Fruit fly (Drosophila melanogaster) whole organism, embryonic: ENCODE results near the gene fry.
A peak's percentile ranks its signal among the peaks of the same experiment; 100 is the strongest.

Source experiments
- ATbp ChIP-seq: fragments of 200-800 bp; sonication (Bioruptor generic); optimal IDR thresholded peaks from 2 replicates; lab custom pipeline; 2017; ENCODE audit warnings: missing biosample characterization, mild to moderate bottlenecking, missing genetic modification characterization, missing genetic modification reagents
- Atf3 ChIP-seq: fragments of 200-800 bp; sonication (Bioruptor generic); optimal IDR thresholded peaks from 3 replicates; lab custom pipeline; 2016; ENCODE audit warnings: missing biosample characterization, missing genetic modification characterization
- CG10274 ChIP-seq: fragments of 200-800 bp; sonication (Bioruptor generic); optimal IDR thresholded peaks from 3 replicates; lab custom pipeline; 2017; ENCODE audit warnings: missing biosample characterization, mild to moderate bottlenecking, missing genetic modification characterization
- CG10321 ChIP-seq: fragments of 200-800 bp; sonication (Bioruptor generic); IDR thresholded peaks from 2 replicates; pipeline ENCODE4 v1.3.6; 2022; ENCODE audit warnings: missing biosample characterization, missing genetic modification characterization
- CG11085 ChIP-seq: fragments of 200-800 bp; sonication (Bioruptor generic); IDR thresholded peaks from 2 replicates; pipeline ENCODE4 v1.3.6; 2022; ENCODE audit warnings: missing biosample characterization, missing genetic modification characterization
- CG11456 ChIP-seq: fragments of 200-800 bp; sonication (Bioruptor generic); IDR thresholded peaks from 3 replicates; pipeline ENCODE4 v1.3.6; 2022; ENCODE audit warnings: missing biosample characterization, missing genetic modification characterization
- CG11696 ChIP-seq: fragments of 200-800 bp; sonication (Bioruptor generic); IDR thresholded peaks from 2 replicates; pipeline ENCODE4 v1.3.6; 2022; ENCODE audit warnings: missing biosample characterization, missing genetic modification characterization
- CG13287 ChIP-seq: fragments of 200-800 bp; sonication (Bioruptor generic); IDR thresholded peaks from 2 replicates; pipeline ENCODE4 v1.3.6; 2022; ENCODE audit warnings: missing biosample characterization, missing genetic modification characterization; ENCODE audit not compliant: partially characterized antibody
- CG13624 ChIP-seq: fragments of 200-800 bp; sonication (Bioruptor generic); optimal IDR thresholded peaks from 2 replicates; lab custom pipeline; 2016; ENCODE audit warnings: missing biosample characterization, missing genetic modification characterization
- CG14441 ChIP-seq: fragments of 200-800 bp; sonication (Bioruptor generic); IDR thresholded peaks from 2 replicates; pipeline ENCODE4 v1.3.6; 2022; ENCODE audit warnings: missing biosample characterization, missing genetic modification characterization
- CG14667 ChIP-seq: fragments of 200-800 bp; sonication (Bioruptor generic); IDR thresholded peaks from 2 replicates; pipeline ENCODE4 v1.3.6; 2022; ENCODE audit warnings: missing biosample characterization, missing genetic modification characterization
- CG14710 ChIP-seq: fragments of 200-800 bp; sonication (Bioruptor generic); optimal IDR thresholded peaks from 3 replicates; lab custom pipeline; 2019; ENCODE audit warnings: missing biosample characterization, mild to moderate bottlenecking, missing genetic modification characterization, moderate library complexity
- CG15601 ChIP-seq: fragments of 200-800 bp; sonication (Bioruptor generic); optimal IDR thresholded peaks from 3 replicates; lab custom pipeline; 2019; ENCODE audit warnings: missing biosample characterization, mild to moderate bottlenecking, missing genetic modification characterization, moderate library complexity
- CG1603 ChIP-seq: fragments of 200-800 bp; sonication (Bioruptor generic); optimal IDR thresholded peaks from 2 replicates; lab custom pipeline; 2019; ENCODE audit warnings: missing biosample characterization, mild to moderate bottlenecking, missing genetic modification characterization, moderate library complexity
- CG3065 ChIP-seq: fragments of 200-800 bp; sonication (Bioruptor generic); optimal IDR thresholded peaks from 2 replicates; lab custom pipeline; 2016; ENCODE audit warnings: missing biosample characterization, missing genetic modification characterization
- CG34224 ChIP-seq: fragments of 200-800 bp; sonication (Bioruptor generic); IDR thresholded peaks from 3 replicates; pipeline ENCODE4 v1.3.6; 2022; ENCODE audit warnings: missing biosample characterization, missing genetic modification characterization; ENCODE audit not compliant: partially characterized antibody
- CG3995 ChIP-seq: fragments of 200-800 bp; sonication (Bioruptor generic); optimal IDR thresholded peaks from 3 replicates; lab custom pipeline; 2016; ENCODE audit warnings: missing biosample characterization, missing genetic modification characterization
- CG4404 ChIP-seq: fragments of 200-800 bp; sonication (Bioruptor generic); IDR thresholded peaks from 2 replicates; pipeline ENCODE4 v1.3.6; 2022; ENCODE audit warnings: missing biosample characterization, missing genetic modification characterization
- CG7745 ChIP-seq: fragments of 200-800 bp; sonication (Bioruptor generic); optimal IDR thresholded peaks from 2 replicates; lab custom pipeline; 2018; ENCODE audit warnings: missing biosample characterization, mild to moderate bottlenecking, missing genetic modification characterization, moderate library complexity
- CG8281 ChIP-seq: fragments of 200-800 bp; sonication (Bioruptor generic); optimal IDR thresholded peaks from 2 replicates; lab custom pipeline; 2018; ENCODE audit warnings: missing biosample characterization, mild to moderate bottlenecking, missing genetic modification characterization, moderate library complexity
- CG9609 ChIP-seq: fragments of 200-800 bp; sonication (Bioruptor generic); optimal IDR thresholded peaks from 3 replicates; lab custom pipeline; 2016; ENCODE audit warnings: missing biosample characterization, missing genetic modification characterization
- CG9817 ChIP-seq: fragments of 200-800 bp; sonication (Bioruptor generic); optimal IDR thresholded peaks from 2 replicates; lab custom pipeline; 2018; ENCODE audit warnings: missing biosample characterization, mild to moderate bottlenecking, missing genetic modification characterization, moderate library complexity
- CHES-1-like ChIP-seq: fragments of 200-800 bp; sonication (Bioruptor generic); optimal IDR thresholded peaks from 2 replicates; lab custom pipeline; 2016; ENCODE audit warnings: missing biosample characterization, missing genetic modification characterization
- Elba2 ChIP-seq: fragments of 200-800 bp; sonication (Bioruptor generic); optimal IDR thresholded peaks from 3 replicates; lab custom pipeline; 2016; ENCODE audit warnings: missing biosample characterization, missing genetic modification characterization
- HmgD ChIP-seq: fragments of 200-800 bp; sonication (Bioruptor generic); optimal IDR thresholded peaks from 3 replicates; lab custom pipeline; 2016; ENCODE audit warnings: missing biosample characterization, missing genetic modification characterization
- HmgZ ChIP-seq: fragments of 200-800 bp; sonication (Bioruptor generic); optimal IDR thresholded peaks from 2 replicates; lab custom pipeline; 2018; ENCODE audit warnings: missing biosample characterization, mild to moderate bottlenecking, missing genetic modification characterization
- Nf-YB ChIP-seq: fragments of 200-800 bp; sonication (Bioruptor generic); optimal IDR thresholded peaks from 3 replicates; lab custom pipeline; 2019; ENCODE audit warnings: missing biosample characterization, mild to moderate bottlenecking, missing genetic modification characterization, moderate library complexity
- Sin3A ChIP-seq: fragments of >200 bp; optimal IDR thresholded peaks from 2 replicates; lab custom pipeline; 2018
- Trl ChIP-seq, 3 experiments: fragments of >200 bp in 2 of 3; fragments of 200-800 bp in 1 of 3; sonication (Bioruptor generic) in 1 of 3; optimal IDR thresholded peaks; 2 replicates in 1 of 3; 3 replicates in 2 of 3; lab custom pipeline; 2016 to 2017; ENCODE audit warnings: missing biosample characterization in 1 of 3, missing genetic modification characterization in 1 of 3
- amos ChIP-seq: fragments of 200-800 bp; sonication (Bioruptor generic); IDR thresholded peaks from 2 replicates; pipeline ENCODE4 v1.3.6; 2022; ENCODE audit warnings: missing biosample characterization, missing genetic modification characterization; ENCODE audit not compliant: partially characterized antibody
- ase ChIP-seq: fragments of 200-800 bp; sonication (Bioruptor generic); IDR thresholded peaks from 3 replicates; pipeline ENCODE4 v1.3.6; 2022; ENCODE audit warnings: missing biosample characterization, missing genetic modification characterization
- btn ChIP-seq: fragments of 200-800 bp; sonication (Bioruptor generic); optimal IDR thresholded peaks from 2 replicates; lab custom pipeline; 2016; ENCODE audit warnings: missing biosample characterization, missing genetic modification characterization
- chm ChIP-seq: fragments of 200-800 bp; sonication (Bioruptor generic); IDR thresholded peaks from 2 replicates; pipeline ENCODE4 v1.3.6; 2022; ENCODE audit warnings: missing biosample characterization, missing genetic modification characterization
- crp ChIP-seq, 2 experiments: fragments of 200-800 bp; sonication (Bioruptor generic); optimal IDR thresholded peaks; 2 replicates in 1 of 2; 3 replicates in 1 of 2; lab custom pipeline; 2017; ENCODE audit warnings: missing biosample characterization in 2 of 2, missing genetic modification characterization in 2 of 2, mild to moderate bottlenecking in 1 of 2, moderate library complexity in 1 of 2
- dan ChIP-seq: fragments of 200-800 bp; sonication (Bioruptor generic); IDR thresholded peaks from 2 replicates; pipeline ENCODE4 v1.3.6; 2022; ENCODE audit warnings: missing biosample characterization, missing genetic modification characterization
- dpn ChIP-seq, 2 experiments: fragments of 200-800 bp; sonication (Bioruptor generic); optimal IDR thresholded peaks; 3 replicates each; lab custom pipeline; 2016; ENCODE audit warnings: missing biosample characterization in 2 of 2, missing genetic modification characterization in 2 of 2
- exex ChIP-seq: fragments of 200-800 bp; sonication (Bioruptor generic); optimal IDR thresholded peaks from 4 replicates; lab custom pipeline; 2018; ENCODE audit warnings: missing biosample characterization, mild to moderate bottlenecking, missing genetic modification characterization, moderate library complexity
- gcm ChIP-seq: fragments of 200-800 bp; sonication (Bioruptor generic); optimal IDR thresholded peaks from 2 replicates; lab custom pipeline; 2019; ENCODE audit warnings: missing biosample characterization, mild to moderate bottlenecking, missing genetic modification characterization, moderate library complexity
- hb ChIP-seq: fragments of 200-800 bp; sonication (Bioruptor generic); IDR thresholded peaks from 3 replicates; pipeline ENCODE4 v1.3.6; 2022; ENCODE audit warnings: missing biosample characterization, missing genetic modification characterization; ENCODE audit not compliant: partially characterized antibody
- inv ChIP-seq: fragments of 200-800 bp; sonication (Bioruptor generic); IDR thresholded peaks from 2 replicates; pipeline ENCODE4 v1.3.6; 2022; ENCODE audit warnings: missing biosample characterization, missing genetic modification characterization; ENCODE audit not compliant: partially characterized antibody
- klu ChIP-seq: fragments of 200-800 bp; sonication (Bioruptor generic); IDR thresholded peaks from 2 replicates; pipeline ENCODE4 v1.3.6; 2022; ENCODE audit warnings: missing biosample characterization, missing genetic modification characterization
- lola ChIP-seq, 3 experiments: fragments of >200 bp in 2 of 3; fragments of 200-800 bp in 1 of 3; sonication (Bioruptor generic) in 1 of 3; optimal IDR thresholded peaks; 2 replicates each; lab custom pipeline; 2017 to 2019; ENCODE audit warnings: missing biosample characterization in 3 of 3, missing genetic modification characterization in 3 of 3, mild to moderate bottlenecking in 1 of 3, moderate library complexity in 1 of 3
- nom ChIP-seq: fragments of 200-800 bp; sonication (Bioruptor generic); optimal IDR thresholded peaks from 2 replicates; lab custom pipeline; 2017; ENCODE audit warnings: missing biosample characterization, missing genetic modification characterization, mild to moderate bottlenecking, moderate library complexity, missing genetic modification reagents
- shn ChIP-seq: fragments of 200-800 bp; sonication (Bioruptor generic); optimal IDR thresholded peaks from 3 replicates; lab custom pipeline; 2016; ENCODE audit warnings: missing biosample characterization, missing genetic modification characterization
- slou ChIP-seq: fragments of 200-800 bp; sonication (Bioruptor generic); optimal IDR thresholded peaks from 3 replicates; lab custom pipeline; 2016; ENCODE audit warnings: missing biosample characterization, missing genetic modification characterization
- tgo ChIP-seq: fragments of 200-800 bp; sonication (Bioruptor generic); IDR thresholded peaks from 3 replicates; pipeline ENCODE4 v1.3.6; 2022; ENCODE audit warnings: missing biosample characterization, missing genetic modification characterization
- vfl ChIP-seq: fragments of 200-800 bp; sonication (Bioruptor generic); optimal IDR thresholded peaks from 2 replicates; lab custom pipeline; 2016; ENCODE audit warnings: missing biosample characterization, missing genetic modification characterization
- vnd ChIP-seq: fragments of 200-800 bp; sonication (Bioruptor generic); IDR thresholded peaks from 3 replicates; pipeline ENCODE4 v1.3.6; 2022; ENCODE audit warnings: missing biosample characterization, missing genetic modification characterization; ENCODE audit not compliant: partially characterized antibody
- wor ChIP-seq: fragments of 200-800 bp; sonication (Bioruptor generic); IDR thresholded peaks from 2 replicates; pipeline ENCODE4 v1.3.6; 2022; ENCODE audit warnings: missing biosample characterization, missing genetic modification characterization
- zen ChIP-seq: fragments of 200-800 bp; sonication (Bioruptor generic); optimal IDR thresholded peaks from 3 replicates; lab custom pipeline; 2018; ENCODE audit warnings: missing biosample characterization, mild to moderate bottlenecking, missing genetic modification characterization, moderate library complexity

Gene fry

dm6 chr3L:9718929-9719328, 40.0 kb upstream of the fry start, which contains the start of the genes CG18178 and CG14174 (continued):
- TF ChIP-seq CG13287 (GFP tag; lab: Robert Waterston, UW): peak; percentile 63
- TF ChIP-seq ATbp (GFP tag; lab: Kevin White, UChicago): peak; percentile 25
- TF ChIP-seq shn (GFP tag; lab: Kevin White, UChicago): no peak
- TF ChIP-seq lola (GFP tag; optimal IDR thresholded peaks at IDR 0.05; lab: Kevin White, UChicago): peak in 1 of 3 experiments; percentile 75
- no peak for TF ChIP-seq HmgD (GFP tag; lab: Kevin White, UChicago)
- peak; percentile 73 for TF ChIP-seq zen (tag; lab: Kevin White, UChicago)
- TF ChIP-seq CG7745 (tag; lab: Kevin White, UChicago): no peak
- no peak for TF ChIP-seq CG11456 (GFP tag; lab: Robert Waterston, UW)
- TF ChIP-seq CG10321: no peak
- peak; percentile 20 for TF ChIP-seq CG3065 (GFP tag; lab: Kevin White, UChicago)
- no peak for TF ChIP-seq crp (GFP tag; optimal IDR thresholded peaks at IDR 0.05; lab: Kevin White, UChicago)
- TF ChIP-seq exex (tag; lab: Kevin White, UChicago): peak; percentile 22
- no peak for TF ChIP-seq Trl (optimal IDR thresholded peaks at IDR 0.05; lab: Kevin White, UChicago)
- TF ChIP-seq Trl (GFP tag; optimal IDR thresholded peaks at IDR 0.05; lab: Kevin White, UChicago): no peak
- TF ChIP-seq klu (GFP tag; lab: Robert Waterston, UW): no peak; the same call in 1 of the 2 replicates
- peak; percentile 62 for TF ChIP-seq CG4404 (GFP tag; lab: Robert Waterston, UW)
- TF ChIP-seq Elba2: peak; percentile 20
- TF ChIP-seq Nf-YB: peak; percentile 50
- TF ChIP-seq amos (GFP tag; lab: Robert Waterston, UW): no peak
- TF ChIP-seq slou (GFP tag; lab: Kevin White, UChicago): no peak
- peak; percentile 34 for TF ChIP-seq nom (GFP tag; lab: Kevin White, UChicago)
- no peak for TF ChIP-seq chm
- TF ChIP-seq CG3995 (GFP tag; lab: Kevin White, UChicago): peak; percentile 2
- TF ChIP-seq CG13624 (GFP tag; lab: Kevin White, UChicago): no peak
- TF ChIP-seq btn (GFP tag; lab: Kevin White, UChicago): no peak
- TF ChIP-seq CG10274 (GFP tag; lab: Kevin White, UChicago): no peak
- no peak for TF ChIP-seq CG34224 (GFP tag; lab: Robert Waterston, UW)
- TF ChIP-seq vfl: no peak
- no peak for TF ChIP-seq hb (GFP tag; lab: Robert Waterston, UW)
- peak; percentile 69 for TF ChIP-seq CG15601 (tag; lab: Kevin White, UChicago)
- no peak for TF ChIP-seq vnd (GFP tag; lab: Robert Waterston, UW)
- TF ChIP-seq CG14710 (tag; lab: Kevin White, UChicago): peak; percentile 86
- TF ChIP-seq CG11085: no peak; the same call in 1 of the 2 replicates
- TF ChIP-seq CHES-1-like (GFP tag; lab: Kevin White, UChicago): peak; percentile 25
- TF ChIP-seq Atf3 (GFP tag; lab: Kevin White, UChicago): no peak
- TF ChIP-seq gcm: peak; percentile 35
- peak; percentile 70 for TF ChIP-seq CG9817 (tag; lab: Kevin White, UChicago)
- TF ChIP-seq tgo (GFP tag; lab: Robert Waterston, UW): peak; percentile 64
- TF ChIP-seq inv (GFP tag; lab: Robert Waterston, UW): peak; percentile 34; the same call in 1 of the 2 replicates
- 0 out of 3 replicates have a peak, but pooled peaks have one; percentile 42 for TF ChIP-seq ase (GFP tag; lab: Robert Waterston, UW)
- peak; percentile 38 for TF ChIP-seq CG8281
- peak in 1 of 2 experiments; percentile 76 for TF ChIP-seq dpn (GFP tag; optimal IDR thresholded peaks at IDR 0.05; lab: Kevin White, UChicago)
- no peak for TF ChIP-seq dan
- TF ChIP-seq HmgZ (tag; lab: Kevin White, UChicago): peak; percentile 75
- TF ChIP-seq CG14441: peak; percentile 42; the same call in 1 of the 2 replicates
- TF ChIP-seq CG14667 (GFP tag; lab: Robert Waterston, UW): peak; percentile 55
- no peak for TF ChIP-seq CG11696 (GFP tag; lab: Robert Waterston, UW)
- TF ChIP-seq wor (GFP tag; lab: Robert Waterston, UW): peak; percentile 56; the same call in 1 of the 2 replicates
- TF ChIP-seq CG1603 (tag; lab: Kevin White, UChicago): no peak
- no peak for TF ChIP-seq CG9609
- peak; percentile 5 for TF ChIP-seq Sin3A (lab: Kevin White, UChicago)
